Fruit fly (Drosophila melanogaster) whole organism, wandering third instar larva: Measurements from ENCODE around the gene beta4GalNAcTB.

Experiments
- Abd-B ChIP-seq: fragments of >200 bp; optimal IDR thresholded peaks from 2 replicates; lab custom pipeline; 2017; ENCODE audit warnings: missing biosample characterization, missing genetic modification characterization
- Hr83 ChIP-seq: fragments of 200-300 bp; sonication (Bioruptor generic); optimal IDR thresholded peaks from 2 replicates; lab custom pipeline; 2016; ENCODE audit warnings: missing biosample characterization, mild to moderate bottlenecking, missing genetic modification characterization, moderate library complexity; ENCODE audit not compliant: poor library complexity, severe bottlenecking
- jim ChIP-seq: fragments of 175-275, 200-325 bp; sonication (Bioruptor generic); optimal IDR thresholded peaks from 2 replicates; lab custom pipeline; 2016; ENCODE audit warnings: missing biosample characterization, mild to moderate bottlenecking, missing genetic modification characterization
- lola ChIP-seq: fragments of >200 bp; optimal IDR thresholded peaks from 2 replicates; lab custom pipeline; 2017; ENCODE audit warnings: missing biosample characterization, missing genetic modification characterization
- psq ChIP-seq: fragments of 200-800 bp; sonication (Bioruptor generic); optimal IDR thresholded peaks from 3 replicates; lab custom pipeline; 2017; ENCODE audit warnings: missing biosample characterization, mild to moderate bottlenecking, missing genetic modification characterization, moderate library complexity
- tai ChIP-seq: sonication (Bioruptor generic); optimal IDR thresholded peaks from 2 replicates; lab custom pipeline; 2016; ENCODE audit warnings: missing biosample characterization, missing genetic modification characterization
- usp ChIP-seq: fragments of >200 bp; optimal IDR thresholded peaks from 2 replicates; lab custom pipeline; 2017; ENCODE audit warnings: missing biosample characterization, missing genetic modification characterization
- woc ChIP-seq: sonication (Bioruptor generic); optimal IDR thresholded peaks from 2 replicates; lab custom pipeline; 2016; ENCODE audit warnings: missing biosample characterization, mild to moderate bottlenecking, missing genetic modification characterization

- TF ChIP-seq Hr83 (GFP tag; lab: Kevin White, UChicago): no peak
- no peak for TF ChIP-seq Abd-B (GFP tag; lab: Kevin White, UChicago)
- TF ChIP-seq jim (GFP tag; lab: Kevin White, UChicago): no peak
- TF ChIP-seq lola (GFP tag; lab: Kevin White, UChicago): no peak
- no peak for TF ChIP-seq tai (GFP tag; lab: Kevin White, UChicago)
- TF ChIP-seq psq (GFP tag; lab: Kevin White, UChicago): no peak
- TF ChIP-seq usp: no peak
- no peak for TF ChIP-seq woc (GFP tag; lab: Kevin White, UChicago)
Observed at dm6 chr3R:28985887-28986286, 47.9 kb downstream of the beta4GalNAcTB start.
